Worm (Caenorhabditis elegans) whole organism, young adult: ENCODE results near the gene K09F6.10.

Experiments used
- F33H1.4 ChIP-seq: fragments of 200-800 bp; sonication (Bioruptor generic); IDR thresholded peaks from 2 replicates; pipeline ENCODE4 v1.3.6; 2022; ENCODE audit warnings: missing genetic modification reagents, missing genetic modification characterization, missing compliant biosample characterization
- F57A8.1 ChIP-seq: fragments of 200-800 bp; sonication (Bioruptor generic); optimal IDR thresholded peaks from 2 replicates; lab custom pipeline; 2018; ENCODE audit warnings: mild to moderate bottlenecking, missing genetic modification characterization, moderate library complexity, missing compliant biosample characterization
- ama-1 ChIP-seq, 3 experiments: fragments of 150-350 bp in 1 of 3; sonication (generic microtip) in 2 of 3; optimal IDR thresholded peaks; 2 replicates each; lab custom pipeline; 2014 to 2018; ENCODE audit warnings: missing biosample characterization in 2 of 3, missing genetic modification characterization in 2 of 3, missing genetic modification reagents in 2 of 3
- bed-1 ChIP-seq: fragments of 200-800 bp; sonication (Bioruptor generic); IDR thresholded peaks from 2 replicates; pipeline ENCODE4 v1.3.6; 2022; ENCODE audit warnings: missing genetic modification reagents, missing genetic modification characterization, missing compliant biosample characterization
- lir-1 ChIP-seq: fragments of 200-800 bp; sonication (Bioruptor generic); conservative IDR thresholded peaks from 2 replicates; pipeline ENCODE4 v1.3.6; 2022; ENCODE audit warnings: missing genetic modification reagents, missing genetic modification characterization, missing compliant biosample characterization
- rec-8 ChIP-seq, 2 experiments: sonication (generic microtip); optimal IDR thresholded peaks; 2 replicates each; lab custom pipeline; 2016; ENCODE audit warnings: mild to moderate bottlenecking in 2 of 2, missing genetic modification characterization in 2 of 2, missing genetic modification reagents in 2 of 2, missing genotype in 2 of 2, missing biosample characterization in 1 of 2, missing compliant biosample characterization in 1 of 2, moderate library complexity in 1 of 2
- sdz-38 ChIP-seq: sonication (generic microtip); optimal IDR thresholded peaks from 2 replicates; lab custom pipeline; 2016; ENCODE audit warnings: missing genotype, missing genetic modification characterization, missing compliant biosample characterization
- ztf-28 ChIP-seq: fragments of 200-800 bp; sonication (Bioruptor generic); IDR thresholded peaks from 2 replicates; pipeline ENCODE4 v1.3.6; 2022; ENCODE audit warnings: missing genetic modification reagents, missing genetic modification characterization, missing compliant biosample characterization

DNA sequence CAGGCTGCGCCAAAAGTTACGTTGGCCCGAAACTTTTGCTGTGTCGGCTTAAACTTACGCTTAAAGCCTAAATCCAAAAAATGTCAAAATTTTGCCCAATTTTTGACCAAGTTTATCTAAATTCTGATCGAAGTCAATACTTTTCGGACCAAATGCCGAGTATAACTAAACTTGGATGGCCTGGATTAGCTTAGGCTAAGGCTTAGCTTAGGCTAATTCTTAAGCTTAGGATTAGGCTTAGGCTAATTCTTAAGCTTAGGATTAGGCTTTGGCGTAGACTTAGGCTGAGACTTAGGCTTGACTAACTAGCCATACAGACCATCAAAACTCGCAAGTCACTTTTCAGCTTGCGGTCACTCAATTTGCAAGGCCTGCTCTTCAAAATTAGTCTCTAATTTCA is 47.5 kb upstream of the K09F6.10 start:
- TF ChIP-seq F57A8.1 (GFP tag; lab: Kevin White, UChicago) (no peak), rec-8 (tag; optimal IDR thresholded peaks at IDR 0.05; lab: Kevin White, UChicago) (no peak), ama-1 (optimal IDR thresholded peaks at IDR 0.05; lab: Kevin White, UChicago) (no peak), ama-1 (GFP tag; optimal IDR thresholded peaks at IDR 0.05; lab: Kevin White, UChicago) (no peak), F33H1.4 (GFP tag; lab: Robert Waterston, UW) (no peak), bed-1 (GFP tag; lab: Robert Waterston, UW) (no peak), sdz-38 (tag; lab: Kevin White, UChicago) (no peak), ztf-28 (no peak), lir-1 (GFP tag; lab: Robert Waterston, UW) (no peak)
